Worm (Caenorhabditis elegans) whole organism, mixed stage, embryonic: ENCODE results near the gene cec-6.

Experiments
- ceh-39 ChIP-seq: fragments of 150-350 bp; optimal IDR thresholded peaks from 2 replicates; lab custom pipeline; 2014; ENCODE audit warnings: missing biosample characterization, missing genetic modification characterization
- ces-1 ChIP-seq: fragments of 150-350 bp; optimal IDR thresholded peaks from 2 replicates; lab custom pipeline; 2014; ENCODE audit warnings: missing biosample characterization, missing genetic modification reagents, missing genetic modification characterization
- hlh-1 ChIP-seq: fragments of 150-350 bp; optimal IDR thresholded peaks from 2 replicates; lab custom pipeline; 2014; ENCODE audit warnings: missing biosample characterization, missing genetic modification reagents, missing genetic modification characterization
- lin-13 ChIP-seq: fragments of 150-350 bp; optimal IDR thresholded peaks from 2 replicates; lab custom pipeline; 2014; ENCODE audit warnings: missing biosample characterization, missing genetic modification characterization
- lin-32 ChIP-seq: fragments of 200-800 bp; sonication (Bioruptor generic); optimal IDR thresholded peaks from 2 replicates; lab custom pipeline; 2018; ENCODE audit warnings: mild to moderate bottlenecking, missing genetic modification characterization, missing compliant biosample characterization
- lsy-2 ChIP-seq: fragments of 150-350 bp; optimal IDR thresholded peaks from 2 replicates; lab custom pipeline; 2014; ENCODE audit warnings: missing biosample characterization, missing genetic modification characterization
- mls-2 ChIP-seq: sonication (generic microtip); optimal IDR thresholded peaks from 2 replicates; lab custom pipeline; 2016; ENCODE audit warnings: mild to moderate bottlenecking, missing genetic modification characterization, moderate library complexity, missing compliant biosample characterization
- nhr-12 ChIP-seq: fragments of 150-350 bp; optimal IDR thresholded peaks from 2 replicates; lab custom pipeline; 2014; ENCODE audit warnings: missing biosample characterization, missing genetic modification characterization
- nhr-2 ChIP-seq: fragments of 150-350 bp; optimal IDR thresholded peaks from 2 replicates; lab custom pipeline; 2014; ENCODE audit warnings: missing biosample characterization, missing genetic modification characterization
- nhr-28 ChIP-seq: fragments of 150-350 bp; optimal IDR thresholded peaks from 2 replicates; lab custom pipeline; 2014; ENCODE audit warnings: missing biosample characterization, missing genetic modification characterization
- nhr-76 ChIP-seq: sonication (generic microtip); optimal IDR thresholded peaks from 2 replicates; lab custom pipeline; 2017; ENCODE audit warnings: missing biosample characterization, missing genetic modification characterization
- pha-4 ChIP-seq: fragments of 150-350 bp; optimal IDR thresholded peaks from 2 replicates; lab custom pipeline; 2018; ENCODE audit warnings: missing biosample characterization, missing genetic modification reagents, missing genetic modification characterization
- snpc-4 ChIP-seq: fragments of 150-350 bp; optimal IDR thresholded peaks from 2 replicates; lab custom pipeline; 2014; ENCODE audit warnings: missing biosample characterization, missing genetic modification characterization
- unc-62 ChIP-seq: fragments of 150-350 bp; optimal IDR thresholded peaks from 2 replicates; lab custom pipeline; 2014; ENCODE audit warnings: missing biosample characterization, missing genetic modification reagents, missing genetic modification characterization

ce11 chrIV:5586320-5586720 is 41.7 kb downstream of the cec-6 start:
- TF ChIP-seq snpc-4 (tag; lab: Kevin White, UChicago) (no peak), lin-32 (GFP tag; lab: Kevin White, UChicago) (no peak), unc-62 (GFP tag; lab: Kevin White, UChicago) (no peak), nhr-12 (no peak), hlh-1 (no peak), pha-4 (tag; lab: Kevin White, UChicago) (no peak), ceh-39 (tag; lab: Kevin White, UChicago) (no peak), lin-13 (tag; lab: Kevin White, UChicago) (no peak), nhr-76 (no peak), nhr-28 (tag; lab: Kevin White, UChicago) (no peak), lsy-2 (no peak), nhr-2 (tag; lab: Kevin White, UChicago) (no peak), ces-1 (GFP tag; lab: Kevin White, UChicago) (no peak), mls-2 (tag; lab: Kevin White, UChicago) (no peak)
